Worm (Caenorhabditis elegans): ENCODE data around the gene srh-42.

DNA sequence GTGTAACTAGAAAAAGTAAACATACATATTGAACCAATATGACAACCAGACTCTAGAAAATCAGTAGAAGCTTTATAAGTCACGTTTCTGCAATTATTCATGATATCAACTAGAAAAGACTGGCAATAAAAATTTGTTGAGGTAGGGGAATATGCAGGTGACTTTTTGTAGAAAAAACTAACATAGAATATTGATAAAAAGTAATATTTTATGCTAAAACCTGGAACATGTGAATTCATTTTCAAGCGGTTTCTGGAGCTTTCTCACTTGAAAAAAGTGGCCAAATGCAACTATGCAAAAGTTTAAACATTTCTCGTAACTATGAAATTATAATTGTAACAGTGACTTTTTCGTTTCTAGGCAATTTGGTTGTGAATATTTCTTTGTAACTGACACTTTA is at the start of gene srh-42:
- TF ChIP-seq dao-5 (tag; optimal IDR thresholded peaks at IDR 0.05) = no peak
- TF ChIP-seq him-1 (tag; optimal IDR thresholded peaks at IDR 0.05) = no peak
